Worm (Caenorhabditis elegans): ENCODE results near the gene C34C12.8.

C34C12.8 gene

ce11 chrIII:3470973-3471372, 10.8 kb downstream of the C34C12.8 start:
- TF ChIP-seq sem-4 (tag; optimal IDR thresholded peaks at IDR 0.05), result no peak
- no peak for TF ChIP-seq ama-1 (optimal IDR thresholded peaks at IDR 0.05)
- TF ChIP-seq dmd-4 (tag; optimal IDR thresholded peaks at IDR 0.05), result no peak
- TF ChIP-seq C34F6.9 (tag; optimal IDR thresholded peaks at IDR 0.05), result no peak
- no peak for TF ChIP-seq sma-3 (GFP tag; optimal IDR thresholded peaks at IDR 0.05)
- no peak for TF ChIP-seq nhr-25 (tag; optimal IDR thresholded peaks at IDR 0.05)
- TF ChIP-seq snpc-4 (tag; optimal IDR thresholded peaks at IDR 0.05), result no peak
- no peak for TF ChIP-seq ztf-4 (tag; optimal IDR thresholded peaks at IDR 0.05)
- no peak for TF ChIP-seq nhr-129 (tag; optimal IDR thresholded peaks at IDR 0.05)
- no peak for TF ChIP-seq nhr-6 (tag; optimal IDR thresholded peaks at IDR 0.05)
- no peak for TF ChIP-seq ceh-16 (tag; optimal IDR thresholded peaks at IDR 0.05)
- no peak for TF ChIP-seq R02D3.7 (tag; optimal IDR thresholded peaks at IDR 0.05)
- no peak for TF ChIP-seq mdl-1 (tag; optimal IDR thresholded peaks at IDR 0.05)
- no peak for TF ChIP-seq lsy-2 (tag; optimal IDR thresholded peaks at IDR 0.05)
- TF ChIP-seq nhr-23 (tag; optimal IDR thresholded peaks at IDR 0.05), result no peak
- TF ChIP-seq zag-1 (tag; optimal IDR thresholded peaks at IDR 0.05), result no peak
- no peak for TF ChIP-seq F13H6.1 (tag; optimal IDR thresholded peaks at IDR 0.05)
- no peak for TF ChIP-seq egl-27 (tag; optimal IDR thresholded peaks at IDR 0.05)

- TF ChIP-seq skn-1 (tag; optimal IDR thresholded peaks at IDR 0.05) (no peak), R02D3.7 (tag; optimal IDR thresholded peaks at IDR 0.05) (no peak), ama-1 (optimal IDR thresholded peaks at IDR 0.05) (no peak), zag-1 (tag; optimal IDR thresholded peaks at IDR 0.05) (no peak), elt-1 (tag; optimal IDR thresholded peaks at IDR 0.05) (no peak), blmp-1 (tag; optimal IDR thresholded peaks at IDR 0.05; ENCODE audit: insufficient read depth) (peak; percentile 74), nhr-23 (tag; optimal IDR thresholded peaks at IDR 0.05) (no peak), ztf-4 (tag; optimal IDR thresholded peaks at IDR 0.05) (no peak), nhr-11 (tag; optimal IDR thresholded peaks at IDR 0.05) (no peak), elt-3 (tag; optimal IDR thresholded peaks at IDR 0.05) (no peak), nhr-21 (tag; optimal IDR thresholded peaks at IDR 0.05) (peak; percentile 31), lin-13 (GFP tag; optimal IDR thresholded peaks at IDR 0.05) (peak; percentile 19), C34F6.9 (tag; optimal IDR thresholded peaks at IDR 0.05) (peak; percentile 75), lin-11 (tag; optimal IDR thresholded peaks at IDR 0.05) (no peak), nhr-25 (tag; optimal IDR thresholded peaks at IDR 0.05) (peak; percentile 72), mab-5 (tag; optimal IDR thresholded peaks at IDR 0.05) (no peak), ztf-11 (tag; optimal IDR thresholded peaks at IDR 0.05) (no peak), aly-2 (tag; optimal IDR thresholded peaks at IDR 0.05) (no peak), F13H6.1 (tag; optimal IDR thresholded peaks at IDR 0.05) (peak; percentile 85), unc-55 (GFP tag; optimal IDR thresholded peaks at IDR 0.05) (peak; percentile 49), Y55F3AM.14 (GFP tag; optimal IDR thresholded peaks at IDR 0.05) (no peak), crh-2 (tag; optimal IDR thresholded peaks at IDR 0.05) (peak; percentile 50), ceh-16 (tag; optimal IDR thresholded peaks at IDR 0.05) (no peak), lin-39 (tag; optimal IDR thresholded peaks at IDR 0.05) (no peak), nhr-6 (tag; optimal IDR thresholded peaks at IDR 0.05) (peak; percentile 56), nhr-12 (tag; optimal IDR thresholded peaks at IDR 0.05) (no peak), egl-27 (tag; optimal IDR thresholded peaks at IDR 0.05) (peak; percentile 28), sma-3 (GFP tag; optimal IDR thresholded peaks at IDR 0.05) (peak; percentile 58), dmd-4 (tag; optimal IDR thresholded peaks at IDR 0.05) (no peak), ZK546.5 (tag; optimal IDR thresholded peaks at IDR 0.05) (no peak), mdl-1 (tag; optimal IDR thresholded peaks at IDR 0.05) (no peak), ztf-1 (GFP tag; conservative IDR thresholded peaks at IDR 0.05) (no peak), sma-9 (GFP tag; optimal IDR thresholded peaks at IDR 0.05) (peak; percentile 59), sma-9 (tag; optimal IDR thresholded peaks at IDR 0.05) (no peak), ceh-82 (tag; optimal IDR thresholded peaks at IDR 0.05) (no peak), fos-1 (tag; optimal IDR thresholded peaks at IDR 0.05) (peak; percentile 78), gmeb-1 (tag; optimal IDR thresholded peaks at IDR 0.05) (peak; percentile 15), nhr-129 (tag; optimal IDR thresholded peaks at IDR 0.05) (peak; percentile 77), alr-1 (tag; optimal IDR thresholded peaks at IDR 0.05) (no peak), sem-4 (tag; optimal IDR thresholded peaks at IDR 0.05) (peak; percentile 34), unc-39 (tag; optimal IDR thresholded peaks at IDR 0.05) (no peak), lsy-2 (tag; optimal IDR thresholded peaks at IDR 0.05) (peak; percentile 33 to 67)
Observed at ce11 chrIII:3471403-3472053, 11.3 kb downstream of the C34C12.8 start, which contains the start of gene rsu-1. Gene rsu-1 (plus strand): TSS chrIII:3472003.

Measured in whole organism, L2 larva.